Fruit fly (Drosophila melanogaster) whole organism, prepupa: ENCODE data around the gene janA.

ENCODE experiments used
- CG10669 ChIP-seq: fragments of 200-800 bp; sonication (Bioruptor generic); optimal IDR thresholded peaks from 3 replicates; lab custom pipeline; 2018; ENCODE audit warnings: missing biosample characterization, mild to moderate bottlenecking, missing genetic modification characterization, moderate library complexity
- CG11294 ChIP-seq: fragments of 200-800 bp; sonication (Bioruptor generic); IDR thresholded peaks from 2 replicates; pipeline ENCODE4 v1.3.6; 2022; ENCODE audit warnings: missing biosample characterization, missing genetic modification characterization
- CG11762 ChIP-seq: fragments of 200-800 bp; sonication (Bioruptor generic); optimal IDR thresholded peaks from 3 replicates; lab custom pipeline; 2016; ENCODE audit warnings: missing biosample characterization, missing genetic modification characterization; ENCODE audit not compliant: insufficient read depth
- CG11902 ChIP-seq: fragments of 200-800 bp; sonication (Bioruptor generic); optimal IDR thresholded peaks from 3 replicates; lab custom pipeline; 2016; ENCODE audit warnings: missing biosample characterization, missing genetic modification characterization
- CG15336 ChIP-seq: fragments of 200-800 bp; sonication (Bioruptor generic); IDR thresholded peaks from 2 replicates; pipeline ENCODE4 v1.3.6; 2022; ENCODE audit warnings: missing biosample characterization, missing genetic modification characterization
- CG16779 ChIP-seq: fragments of 200-800 bp; sonication (Bioruptor generic); optimal IDR thresholded peaks from 3 replicates; lab custom pipeline; 2017; ENCODE audit warnings: missing biosample characterization, mild to moderate bottlenecking, missing genetic modification characterization
- CG3032 ChIP-seq: fragments of 200-800 bp; optimal IDR thresholded peaks from 2 replicates; lab custom pipeline; 2019; ENCODE audit warnings: missing biosample characterization, mild to moderate bottlenecking, missing genetic modification characterization, moderate library complexity
- CG31627 ChIP-seq: fragments of 200-800 bp; sonication (Bioruptor generic); optimal IDR thresholded peaks from 3 replicates; lab custom pipeline; 2016; ENCODE audit warnings: missing biosample characterization, missing genetic modification characterization
- CG32006 ChIP-seq: fragments of 200-800 bp; sonication (Bioruptor generic); optimal IDR thresholded peaks from 3 replicates; lab custom pipeline; 2017; ENCODE audit warnings: missing biosample characterization, mild to moderate bottlenecking, missing genetic modification characterization
- CG34406 ChIP-seq: fragments of 200-800 bp; sonication (Bioruptor generic); optimal IDR thresholded peaks from 3 replicates; lab custom pipeline; 2016; ENCODE audit warnings: missing biosample characterization, missing genetic modification characterization
- CG3919 ChIP-seq: fragments of 200-800 bp; sonication (Bioruptor generic); optimal IDR thresholded peaks from 3 replicates; lab custom pipeline; 2016; ENCODE audit warnings: missing biosample characterization, missing genetic modification characterization
- CG6163 ChIP-seq: fragments of 200-800 bp; sonication (Bioruptor generic); IDR thresholded peaks from 3 replicates; pipeline ENCODE4 v1.3.6; 2022; ENCODE audit warnings: missing biosample characterization, missing genetic modification characterization
- CG6792 ChIP-seq: fragments of 200-800 bp; sonication (Bioruptor generic); optimal IDR thresholded peaks from 3 replicates; lab custom pipeline; 2016; ENCODE audit warnings: missing biosample characterization, missing genetic modification characterization
- CG6808 ChIP-seq: fragments of 200-800 bp; sonication (Bioruptor generic); optimal IDR thresholded peaks from 3 replicates; lab custom pipeline; 2017; ENCODE audit warnings: missing biosample characterization, missing genetic modification characterization, mild to moderate bottlenecking, moderate library complexity, missing genetic modification reagents
- CG6854 ChIP-seq: fragments of 200-800 bp; sonication (Bioruptor generic); optimal IDR thresholded peaks from 2 replicates; lab custom pipeline; 2017; ENCODE audit warnings: missing biosample characterization, mild to moderate bottlenecking, missing genetic modification characterization
- CG8119 ChIP-seq: fragments of 200-800 bp; sonication (Bioruptor generic); IDR thresholded peaks from 3 replicates; pipeline ENCODE4 v1.3.6; 2022; ENCODE audit warnings: missing biosample characterization, missing genetic modification characterization
- CG8319 ChIP-seq: fragments of 200-800 bp; sonication (Bioruptor generic); optimal IDR thresholded peaks from 3 replicates; lab custom pipeline; 2016; ENCODE audit warnings: missing biosample characterization, missing genetic modification characterization
- CG8632 ChIP-seq: fragments of 200-800 bp; sonication (Bioruptor generic); optimal IDR thresholded peaks from 3 replicates; lab custom pipeline; 2016; ENCODE audit warnings: missing biosample characterization, missing genetic modification characterization
- CG9139 ChIP-seq: fragments of 200-800 bp; sonication (Bioruptor generic); optimal IDR thresholded peaks from 3 replicates; lab custom pipeline; 2017; ENCODE audit warnings: missing biosample characterization, mild to moderate bottlenecking, missing genetic modification characterization
- Eip75B ChIP-seq: fragments of 200-800 bp; sonication (Bioruptor generic); optimal IDR thresholded peaks from 3 replicates; lab custom pipeline; 2016; ENCODE audit warnings: missing biosample characterization, missing genetic modification characterization
- Eip78C ChIP-seq: fragments of 200-800 bp; sonication (Bioruptor generic); peaks from one replicate; lab custom pipeline; 2016; ENCODE audit warnings: missing biosample characterization, missing genetic modification characterization
- Eip93F ChIP-seq: fragments of 200-800 bp; sonication (Bioruptor generic); optimal IDR thresholded peaks from 2 replicates; lab custom pipeline; 2016; ENCODE audit warnings: missing biosample characterization, mild to moderate bottlenecking, missing genetic modification characterization
- Ets21C ChIP-seq: fragments of 200-800 bp; sonication (Bioruptor generic); optimal IDR thresholded peaks from 3 replicates; lab custom pipeline; 2016; ENCODE audit warnings: missing biosample characterization, missing genetic modification characterization
- Ets96B ChIP-seq: fragments of 200-800 bp; optimal IDR thresholded peaks from 2 replicates; lab custom pipeline; 2019; ENCODE audit warnings: missing biosample characterization, mild to moderate bottlenecking, missing genetic modification characterization, moderate library complexity
- Gug ChIP-seq: fragments of 200-800 bp; sonication (Bioruptor generic); IDR thresholded peaks from 2 replicates; pipeline ENCODE4 v1.3.6; 2022; ENCODE audit warnings: missing biosample characterization, missing genetic modification characterization
- Hr38 ChIP-seq: sonication (Bioruptor generic); optimal IDR thresholded peaks from 2 replicates; lab custom pipeline; 2016; ENCODE audit warnings: missing biosample characterization, missing genetic modification characterization
- Hr39 ChIP-seq: fragments of 200-800 bp; sonication (Bioruptor generic); optimal IDR thresholded peaks from 2 replicates; lab custom pipeline; 2016; ENCODE audit warnings: missing biosample characterization, missing genetic modification characterization
- Hr4 ChIP-seq: fragments of 200-800 bp; sonication (Bioruptor generic); optimal IDR thresholded peaks from 3 replicates; lab custom pipeline; 2016; ENCODE audit warnings: missing biosample characterization, missing genetic modification characterization
- Lpt ChIP-seq: fragments of 200-800 bp; sonication (Bioruptor generic); optimal IDR thresholded peaks from 3 replicates; lab custom pipeline; 2016; ENCODE audit warnings: missing biosample characterization, missing genetic modification characterization
- Smox ChIP-seq: fragments of 200-800 bp; sonication (Bioruptor generic); optimal IDR thresholded peaks from 3 replicates; lab custom pipeline; 2016; ENCODE audit warnings: missing biosample characterization, missing genetic modification characterization
- Sox102F ChIP-seq: fragments of 200-800 bp; sonication (Bioruptor generic); optimal IDR thresholded peaks from 2 replicates; lab custom pipeline; 2016; ENCODE audit warnings: missing biosample characterization, mild to moderate bottlenecking, missing genetic modification characterization
- Sox15 ChIP-seq: fragments of 200-800 bp; sonication (Bioruptor generic); optimal IDR thresholded peaks from 3 replicates; lab custom pipeline; 2016; ENCODE audit warnings: missing biosample characterization, missing genetic modification characterization
- achi ChIP-seq: fragments of 200-800 bp; sonication (Bioruptor generic); optimal IDR thresholded peaks from 3 replicates; lab custom pipeline; 2016; ENCODE audit warnings: missing biosample characterization, missing genetic modification characterization
- dsx ChIP-seq: fragments of 200-800 bp; optimal IDR thresholded peaks from 3 replicates; lab custom pipeline; 2019; ENCODE audit warnings: missing biosample characterization, mild to moderate bottlenecking, missing genetic modification characterization, moderate library complexity; ENCODE audit not compliant: poor library complexity, severe bottlenecking
- eg ChIP-seq: fragments of 200-800 bp; sonication (Bioruptor generic); IDR thresholded peaks from 3 replicates; pipeline ENCODE4 v1.3.6; 2022; ENCODE audit warnings: missing biosample characterization, missing genetic modification characterization
- esn ChIP-seq: fragments of 200-800 bp; sonication (Bioruptor generic); optimal IDR thresholded peaks from 2 replicates; lab custom pipeline; 2016; ENCODE audit warnings: missing biosample characterization, mild to moderate bottlenecking, missing genetic modification characterization, moderate library complexity
- fd85E ChIP-seq: fragments of 200-800 bp; sonication (Bioruptor generic); optimal IDR thresholded peaks from 3 replicates; lab custom pipeline; 2016; ENCODE audit warnings: missing biosample characterization, missing genetic modification characterization
- fkh ChIP-seq: fragments of 200-800 bp; sonication (Bioruptor generic); optimal IDR thresholded peaks from 3 replicates; lab custom pipeline; 2017; ENCODE audit warnings: missing biosample characterization, mild to moderate bottlenecking, missing genetic modification characterization, moderate library complexity
- lz ChIP-seq: fragments of 200-800 bp; sonication (Bioruptor generic); optimal IDR thresholded peaks from 3 replicates; lab custom pipeline; 2016; ENCODE audit warnings: missing biosample characterization, missing genetic modification characterization
- net ChIP-seq: fragments of 200-800 bp; sonication (Bioruptor generic); optimal IDR thresholded peaks from 3 replicates; lab custom pipeline; 2016; ENCODE audit warnings: missing biosample characterization, missing genetic modification characterization
- pdm3 ChIP-seq: fragments of 200-800 bp; sonication (Bioruptor generic); optimal IDR thresholded peaks from 3 replicates; lab custom pipeline; 2016; ENCODE audit warnings: missing biosample characterization, missing genetic modification characterization
- salr ChIP-seq, 2 experiments: fragments of 200-800 bp; sonication (Bioruptor generic); optimal IDR thresholded peaks; 3 replicates each; lab custom pipeline; 2016 to 2018; ENCODE audit warnings: missing biosample characterization in 2 of 2, missing genetic modification characterization in 2 of 2, mild to moderate bottlenecking in 1 of 2
- spab ChIP-seq: fragments of 200-800 bp; sonication (Bioruptor generic); optimal IDR thresholded peaks from 2 replicates; lab custom pipeline; 2017; ENCODE audit warnings: missing biosample characterization, mild to moderate bottlenecking, missing genetic modification characterization, missing genetic modification reagents
- ss ChIP-seq, 2 experiments: fragments of 200-800 bp; sonication (Bioruptor generic); optimal IDR thresholded peaks; 2 replicates in 1 of 2; 3 replicates in 1 of 2; lab custom pipeline; 2017 to 2018; ENCODE audit warnings: mild to moderate bottlenecking in 2 of 2, missing biosample characterization in 2 of 2, missing genetic modification characterization in 2 of 2, moderate library complexity in 1 of 2
- svp ChIP-seq: fragments of 200-800 bp; sonication (Bioruptor generic); peaks from one replicate; lab custom pipeline; 2016; ENCODE audit warnings: missing biosample characterization, missing genetic modification characterization
- topi ChIP-seq: fragments of 200-800 bp; sonication (Bioruptor generic); optimal IDR thresholded peaks from 3 replicates; lab custom pipeline; 2016; ENCODE audit warnings: missing biosample characterization, missing genetic modification characterization
- vri ChIP-seq: fragments of 200-800 bp; sonication (Bioruptor generic); optimal IDR thresholded peaks from 3 replicates; lab custom pipeline; 2016; ENCODE audit warnings: missing biosample characterization, mild to moderate bottlenecking, missing genetic modification characterization

The janA gene

DNA sequence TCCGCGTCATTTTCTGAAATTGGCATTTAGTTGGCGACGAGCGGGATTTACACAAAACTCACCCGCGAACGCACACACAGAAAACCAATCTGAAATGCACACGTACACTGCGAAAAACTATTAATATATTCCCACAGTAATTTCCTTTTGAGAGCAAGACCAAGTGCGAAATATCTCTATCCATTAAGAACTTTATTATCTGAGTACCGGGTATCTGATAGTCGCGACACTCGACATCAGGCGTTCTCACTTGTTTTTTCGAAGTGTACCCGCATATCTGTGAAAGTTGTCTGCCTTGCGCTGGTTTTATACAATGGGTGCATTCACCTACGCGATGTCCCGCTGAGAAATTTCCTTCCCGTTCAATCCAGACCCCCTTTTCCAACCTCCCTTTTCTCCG lies 36.8 kb upstream of the janA start (continued):
- peak; percentile 89 for TF ChIP-seq Eip78C (GFP tag; lab: Kevin White, UChicago)
- peak; percentile 49 for TF ChIP-seq CG10669
- peak; percentile 86 for TF ChIP-seq Hr4 (GFP tag; lab: Kevin White, UChicago)
- no peak for TF ChIP-seq Eip93F (GFP tag; lab: Kevin White, UChicago)
- TF ChIP-seq lz (GFP tag; lab: Kevin White, UChicago) = peak; percentile 72
- peak; percentile 68 for TF ChIP-seq CG31627
- peak; percentile 44 for TF ChIP-seq Ets21C (GFP tag; lab: Kevin White, UChicago)
- no peak for TF ChIP-seq fkh
- no peak for TF ChIP-seq CG16779 (tag; lab: Kevin White, UChicago)
- peak; percentile 31 for TF ChIP-seq CG8319
- TF ChIP-seq Gug = peak; percentile 70
- peak; percentile 55; the same call in 2 of the 3 replicates for TF ChIP-seq CG8119 (GFP tag; lab: Robert Waterston, UW)
- TF ChIP-seq salr (GFP tag; optimal IDR thresholded peaks at IDR 0.05; lab: Kevin White, UChicago) = peak; percentile 20 to 53
- peak; percentile 41 for TF ChIP-seq Lpt (GFP tag; lab: Kevin White, UChicago)
- TF ChIP-seq ss (GFP tag; optimal IDR thresholded peaks at IDR 0.05; lab: Kevin White, UChicago) = peak; percentile 24 to 52
- TF ChIP-seq CG11902 (GFP tag; lab: Kevin White, UChicago) = peak; percentile 17
- peak; percentile 3 for TF ChIP-seq dsx (GFP tag; lab: Kevin White, UChicago)
- TF ChIP-seq pdm3 = peak; percentile 73
- no peak for TF ChIP-seq CG9139 (GFP tag; lab: Kevin White, UChicago)
- TF ChIP-seq CG15336 (GFP tag; lab: Robert Waterston, UW) = peak; percentile 74
- TF ChIP-seq Eip75B (GFP tag; lab: Kevin White, UChicago) = peak; percentile 74
- peak; percentile 37 for TF ChIP-seq Ets96B (tag; lab: Kevin White, UChicago)
- TF ChIP-seq CG32006 (GFP tag; lab: Kevin White, UChicago) = peak; percentile 80
- peak; percentile 68 for TF ChIP-seq CG3919
- TF ChIP-seq CG6854 (GFP tag; lab: Kevin White, UChicago) = no peak
- peak; percentile 36 for TF ChIP-seq CG11762
- TF ChIP-seq Hr39 (GFP tag; lab: Kevin White, UChicago) = peak; percentile 70
- peak; percentile 35 for TF ChIP-seq CG6808 (GFP tag; lab: Kevin White, UChicago)
- TF ChIP-seq vri (GFP tag; lab: Kevin White, UChicago) = no peak
- no peak for TF ChIP-seq Hr38 (GFP tag; lab: Kevin White, UChicago)
- no peak for TF ChIP-seq Smox (GFP tag; lab: Kevin White, UChicago)

DNA sequence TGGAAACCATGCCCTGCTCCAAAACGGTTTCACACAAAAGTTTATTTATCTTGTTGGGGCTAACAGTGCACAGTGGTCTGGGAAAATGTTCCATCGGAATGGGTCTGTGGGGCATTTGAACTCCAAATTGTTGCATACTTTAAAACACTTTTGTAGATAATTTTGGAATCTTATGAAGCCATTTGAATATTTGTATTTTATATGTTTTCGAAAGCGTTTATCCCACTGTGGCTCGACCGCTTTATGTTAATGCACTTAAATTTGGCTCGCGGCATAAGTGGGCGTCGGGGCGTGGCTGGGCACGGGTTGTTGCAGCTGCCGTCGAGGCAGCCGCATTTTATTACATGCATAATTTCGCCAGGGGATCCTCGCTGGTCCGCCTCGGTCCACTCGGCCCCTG lies 32.5 kb upstream of the janA start:
- TF ChIP-seq CG8119 (GFP tag; lab: Robert Waterston, UW) (peak; percentile 42; the same call in 2 of the 3 replicates), Hr4 (GFP tag; lab: Kevin White, UChicago) (peak; percentile 37), CG6792 (GFP tag; lab: Kevin White, UChicago) (no peak), vri (GFP tag; lab: Kevin White, UChicago) (peak; percentile 19), CG11902 (GFP tag; lab: Kevin White, UChicago) (peak; percentile 11), CG8632 (GFP tag; lab: Kevin White, UChicago) (peak; percentile 7), topi (GFP tag; lab: Kevin White, UChicago) (peak; percentile 64), Eip93F (GFP tag; lab: Kevin White, UChicago) (no peak), fd85E (GFP tag; lab: Kevin White, UChicago) (no peak), CG34406 (GFP tag; lab: Kevin White, UChicago) (peak; percentile 5), CG6163 (GFP tag; lab: Robert Waterston, UW) (peak; percentile 82), svp (GFP tag; lab: Kevin White, UChicago) (peak; percentile 87), Ets96B (tag; lab: Kevin White, UChicago) (no peak), achi (GFP tag; lab: Kevin White, UChicago) (peak; percentile 39), spab (GFP tag; lab: Kevin White, UChicago) (no peak), eg (peak; percentile 75), CG6854 (GFP tag; lab: Kevin White, UChicago) (no peak), esn (peak; percentile 44), pdm3 (no peak), CG9139 (GFP tag; lab: Kevin White, UChicago) (no peak), Hr39 (GFP tag; lab: Kevin White, UChicago) (peak; percentile 48), CG3032 (tag; lab: Kevin White, UChicago) (no peak), fkh (no peak), Eip75B (GFP tag; lab: Kevin White, UChicago) (peak; percentile 34), ss (GFP tag; optimal IDR thresholded peaks at IDR 0.05; lab: Kevin White, UChicago) (no peak), Sox15 (GFP tag; lab: Kevin White, UChicago) (peak; percentile 14), Sox102F (GFP tag; lab: Kevin White, UChicago) (peak; percentile 36), lz (GFP tag; lab: Kevin White, UChicago) (peak; percentile 17), CG6808 (GFP tag; lab: Kevin White, UChicago) (no peak), Smox (GFP tag; lab: Kevin White, UChicago) (no peak), net (peak; percentile 10), salr (GFP tag; optimal IDR thresholded peaks at IDR 0.05; lab: Kevin White, UChicago) (no peak), CG11294 (0 out of 2 replicates have a peak, but pooled peaks have one; percentile 18), CG31627 (peak; percentile 44), CG15336 (GFP tag; lab: Robert Waterston, UW) (0 out of 2 replicates have a peak, but pooled peaks have one; percentile 38)
